Fruit fly (Drosophila melanogaster): ENCODE results near the gene CG31875.

Gene CG31875

DNA sequence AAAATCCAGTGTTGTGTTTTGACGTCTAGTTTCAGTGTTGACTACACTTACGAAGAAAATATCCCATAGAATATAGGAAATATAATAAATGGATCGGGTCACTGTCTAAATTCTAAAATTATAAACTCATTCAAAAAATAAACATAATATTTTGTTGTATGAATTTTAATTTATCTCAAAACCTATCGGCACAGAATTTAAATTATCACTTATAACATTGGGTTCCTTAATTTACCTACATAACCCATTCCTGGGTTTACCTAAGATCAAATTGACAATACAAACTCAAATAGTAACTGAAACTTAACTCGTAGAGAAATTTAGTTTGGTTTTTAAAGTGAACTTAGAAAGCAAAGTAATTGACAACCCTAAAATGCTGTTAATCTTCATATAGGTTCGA lies 6.0 kb downstream of the CG31875 start:
- TF ChIP-seq fd96Ca (GFP tag; IDR thresholded peaks at IDR 0.05) (no peak), CG4496 (GFP tag; IDR thresholded peaks at IDR 0.05) (no peak), D1 (tag; optimal IDR thresholded peaks at IDR 0.05) (no peak), CG34367 (tag; optimal IDR thresholded peaks at IDR 0.05) (no peak), CG32121 (GFP tag; IDR thresholded peaks at IDR 0.05) (no peak), CG9948 (tag; optimal IDR thresholded peaks at IDR 0.05) (no peak), CG8159 (tag; optimal IDR thresholded peaks at IDR 0.05) (no peak), EcR (GFP tag; optimal IDR thresholded peaks at IDR 0.05) (no peak), Ets98B (GFP tag; IDR thresholded peaks at IDR 0.05) (no peak), Pif1A (GFP tag; optimal IDR thresholded peaks at IDR 0.05) (no peak), CG17806 (tag; optimal IDR thresholded peaks at IDR 0.05) (no peak), CG14655 (GFP tag; optimal IDR thresholded peaks at IDR 0.05) (no peak), CG12605 (GFP tag; IDR thresholded peaks at IDR 0.05) (no peak)

DNA sequence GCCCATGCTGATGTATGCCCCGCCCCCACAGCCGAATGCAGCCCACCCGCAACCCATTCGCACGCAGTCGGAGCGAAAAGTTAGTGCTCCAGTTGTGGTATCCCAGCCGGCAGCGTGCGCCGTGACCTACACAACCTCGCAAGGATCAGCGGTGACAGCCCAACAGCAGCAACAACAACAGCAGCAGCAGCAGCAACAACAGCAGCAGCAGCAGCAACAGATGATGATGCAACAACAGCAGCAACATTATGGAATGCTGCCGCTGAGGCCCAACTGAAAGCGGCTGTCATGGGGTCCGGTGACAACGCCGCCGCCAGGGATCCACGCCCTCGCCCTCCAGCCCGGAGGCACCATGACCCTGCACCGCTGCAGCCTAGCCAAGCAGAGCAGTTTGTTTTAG lies 8.2 kb downstream of the CG31875 start:
- TF ChIP-seq CG13204 (GFP tag; optimal IDR thresholded peaks at IDR 0.05) (no peak), CG8301 (tag; optimal IDR thresholded peaks at IDR 0.05) (no peak), CG10348 (GFP tag; IDR thresholded peaks at IDR 0.05) (no peak), CG9948 (tag; optimal IDR thresholded peaks at IDR 0.05) (no peak), rn (GFP tag; IDR thresholded peaks at IDR 0.05) (no peak), D1 (tag; optimal IDR thresholded peaks at IDR 0.05) (no peak)

DNA sequence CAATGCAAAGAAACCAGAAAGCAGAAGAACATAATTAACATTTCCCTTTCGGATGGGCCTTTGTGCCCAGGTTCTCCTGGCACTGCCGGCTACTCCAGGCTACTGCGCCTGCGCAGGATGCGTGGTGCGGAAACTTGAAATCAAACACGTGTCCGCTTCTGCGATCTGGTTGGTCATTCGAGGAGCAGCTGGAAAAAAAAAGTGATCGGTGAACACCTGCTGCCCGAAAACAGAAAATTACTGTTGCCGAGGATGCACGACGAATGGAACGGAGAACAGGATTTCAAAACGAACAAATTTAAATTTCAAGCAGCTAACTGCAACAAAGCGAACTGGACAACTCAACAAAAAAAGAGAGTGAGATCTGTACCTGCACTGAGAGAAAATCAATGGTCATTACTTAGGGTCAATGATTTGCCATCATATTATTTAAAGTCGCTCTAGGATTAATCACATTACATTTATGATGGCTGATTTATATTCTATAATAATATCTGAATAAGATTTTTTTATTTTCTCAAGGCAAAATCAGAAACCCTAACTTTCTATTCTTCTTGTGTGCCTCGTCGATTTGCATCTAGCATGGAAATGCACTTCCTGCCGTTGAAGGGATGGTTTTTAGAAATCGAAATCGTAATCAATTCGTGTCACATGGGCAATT lies 12.6 kb downstream of the CG31875 start:
- TF ChIP-seq CG8159 (tag; optimal IDR thresholded peaks at IDR 0.05) (peak; percentile 65), Pif1B (GFP tag; optimal IDR thresholded peaks at IDR 0.05) (no peak), Snoo (tag; optimal IDR thresholded peaks at IDR 0.05) (peak; percentile 47), CG17806 (tag; optimal IDR thresholded peaks at IDR 0.05) (peak; percentile 48), Pif1A (GFP tag; optimal IDR thresholded peaks at IDR 0.05) (peak; percentile 20), CG8301 (tag; optimal IDR thresholded peaks at IDR 0.05) (no peak), EcR (GFP tag; optimal IDR thresholded peaks at IDR 0.05) (no peak), CG12605 (GFP tag; IDR thresholded peaks at IDR 0.05) (no peak), CG15710 (tag; optimal IDR thresholded peaks at IDR 0.05) (peak; percentile 25), Ets98B (GFP tag; IDR thresholded peaks at IDR 0.05) (no peak), CG4496 (GFP tag; IDR thresholded peaks at IDR 0.05) (no peak), CG34367 (tag; optimal IDR thresholded peaks at IDR 0.05) (peak; percentile 9), CG10348 (GFP tag; IDR thresholded peaks at IDR 0.05) (no peak), CG9948 (tag; optimal IDR thresholded peaks at IDR 0.05) (peak; percentile 32)

dm6 chr2L:9989275-9989674 lies 13.3 kb downstream of the CG31875 start:
- TF ChIP-seq CG14655 (GFP tag; optimal IDR thresholded peaks at IDR 0.05) (no peak), CG17806 (tag; optimal IDR thresholded peaks at IDR 0.05) (no peak), CG12605 (GFP tag; IDR thresholded peaks at IDR 0.05) (no peak), CG13204 (GFP tag; optimal IDR thresholded peaks at IDR 0.05) (no peak), CG8301 (tag; optimal IDR thresholded peaks at IDR 0.05) (no peak), Pif1A (GFP tag; optimal IDR thresholded peaks at IDR 0.05) (no peak), Ets98B (GFP tag; IDR thresholded peaks at IDR 0.05) (no peak), CG4496 (GFP tag; IDR thresholded peaks at IDR 0.05) (no peak), CG8159 (tag; optimal IDR thresholded peaks at IDR 0.05) (no peak)

DNA sequence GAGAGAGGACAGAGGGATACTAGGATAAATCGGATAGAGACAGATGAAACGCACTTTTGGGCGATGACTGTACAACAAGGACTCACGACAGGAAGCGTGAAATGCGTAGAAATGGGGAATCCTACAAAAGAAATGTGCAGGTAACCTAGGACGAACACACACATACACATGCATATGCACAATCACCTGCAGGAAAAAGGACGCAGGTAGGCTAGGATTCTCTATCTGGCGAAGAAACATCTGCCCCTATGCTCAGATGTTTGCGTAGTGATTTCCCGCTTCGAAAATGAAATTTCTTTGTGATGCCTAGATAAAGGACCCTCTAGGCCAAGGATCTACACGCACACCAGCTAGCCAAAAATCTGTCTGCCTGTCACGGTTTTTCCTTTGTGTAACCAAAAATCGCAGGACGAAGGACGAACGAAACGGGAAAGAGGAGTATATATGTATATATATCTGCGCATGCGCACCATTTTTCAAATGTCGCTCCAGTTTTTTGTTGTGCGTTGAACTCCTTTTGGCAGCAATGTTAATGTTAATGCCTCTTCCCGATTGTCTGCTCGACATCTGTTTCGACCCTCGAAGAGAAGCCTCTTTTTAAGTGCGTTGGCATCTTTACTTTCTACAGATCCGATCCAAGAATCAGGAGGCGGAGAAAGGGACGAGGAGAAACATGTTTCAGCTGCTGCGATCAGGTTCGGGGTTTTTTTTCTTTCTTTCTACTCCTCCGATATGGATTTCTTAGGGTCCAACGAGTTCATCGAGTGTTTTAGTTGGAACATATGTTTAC lies 14.1 kb downstream of the CG31875 start:
- TF ChIP-seq EcR (GFP tag; optimal IDR thresholded peaks at IDR 0.05) (peak; percentile 86), CG8159 (tag; optimal IDR thresholded peaks at IDR 0.05) (no peak), rn (GFP tag; IDR thresholded peaks at IDR 0.05) (no peak)

DNA sequence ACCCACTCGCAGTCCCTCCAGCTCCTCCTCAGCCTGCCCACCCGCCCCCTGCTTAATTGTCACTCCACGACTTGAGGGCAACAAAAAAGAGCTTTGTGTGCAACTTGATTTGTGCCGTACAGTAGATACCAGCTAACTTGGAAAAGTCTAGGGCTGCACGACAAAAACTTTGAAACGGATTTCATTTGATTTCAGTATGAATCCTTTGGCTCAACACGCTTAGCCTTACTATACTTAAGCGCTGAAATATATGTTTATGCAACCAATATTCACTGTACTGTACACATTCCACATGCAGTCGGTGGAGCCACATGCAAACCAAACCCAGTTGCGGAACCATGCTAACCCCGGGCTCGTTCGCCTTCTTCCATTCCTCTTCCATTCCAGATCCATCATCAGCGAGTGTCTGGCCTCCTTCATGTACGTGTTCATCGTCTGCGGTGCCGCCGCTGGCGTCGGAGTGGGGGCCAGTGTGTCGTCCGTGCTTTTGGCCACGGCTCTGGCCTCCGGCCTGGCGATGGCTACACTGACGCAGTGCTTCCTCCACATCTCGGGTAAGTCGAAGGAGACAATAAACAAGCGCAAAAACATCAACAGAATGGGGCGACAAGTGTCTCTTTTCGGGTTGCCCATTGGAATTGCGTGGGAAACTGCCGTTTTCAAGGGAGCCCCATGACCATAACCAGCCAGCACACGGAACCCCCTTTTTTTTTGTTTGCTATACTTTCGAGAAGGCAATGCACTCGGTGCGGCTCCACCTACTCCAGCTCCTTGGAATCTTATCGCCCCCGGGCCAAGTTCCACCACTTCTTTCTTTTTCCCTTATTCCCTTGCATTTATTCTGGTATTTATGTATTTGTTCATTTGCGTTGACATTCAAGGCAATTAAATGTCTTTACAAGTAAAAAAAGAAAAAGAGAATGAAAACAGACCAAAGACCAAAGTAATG lies 15.9 kb downstream of the CG31875 start:
- TF ChIP-seq Snoo (tag; optimal IDR thresholded peaks at IDR 0.05): peak; percentile 81
- TF ChIP-seq D1 (tag; optimal IDR thresholded peaks at IDR 0.05): peak; percentile 45
- peak; percentile 90 for TF ChIP-seq rn (GFP tag; IDR thresholded peaks at IDR 0.05)
- TF ChIP-seq CG14655 (GFP tag; optimal IDR thresholded peaks at IDR 0.05): peak; percentile 94
- TF ChIP-seq Ets98B (GFP tag; IDR thresholded peaks at IDR 0.05): peak; percentile 95
- TF ChIP-seq CG13204 (GFP tag; optimal IDR thresholded peaks at IDR 0.05): peak; percentile 89
- TF ChIP-seq CG17806 (tag; optimal IDR thresholded peaks at IDR 0.05): peak; percentile 94
- TF ChIP-seq CG8159 (tag; optimal IDR thresholded peaks at IDR 0.05): peak; percentile 93
- TF ChIP-seq Pif1A (GFP tag; optimal IDR thresholded peaks at IDR 0.05): peak; percentile 93
- peak; percentile 90 for TF ChIP-seq CG12605 (GFP tag; IDR thresholded peaks at IDR 0.05)
- TF ChIP-seq EcR (GFP tag; optimal IDR thresholded peaks at IDR 0.05): peak; percentile 76
- TF ChIP-seq CG10348 (GFP tag; IDR thresholded peaks at IDR 0.05): 0 out of 2 replicates have a peak, but pooled peaks have one; percentile 28
- peak; percentile 97 for TF ChIP-seq fd96Ca (GFP tag; IDR thresholded peaks at IDR 0.05)
- TF ChIP-seq CG4496 (GFP tag; IDR thresholded peaks at IDR 0.05): peak; percentile 95
- TF ChIP-seq CG32121 (GFP tag; IDR thresholded peaks at IDR 0.05): peak; percentile 89
- TF ChIP-seq CG15710 (tag; optimal IDR thresholded peaks at IDR 0.05): peak; percentile 94
- peak; percentile 92 for TF ChIP-seq gl (tag; optimal IDR thresholded peaks at IDR 0.05)
- TF ChIP-seq Pif1B (GFP tag; optimal IDR thresholded peaks at IDR 0.05): peak; percentile 95
- peak; percentile 92 for TF ChIP-seq CG9948 (tag; optimal IDR thresholded peaks at IDR 0.05)
- TF ChIP-seq CG34367 (tag; optimal IDR thresholded peaks at IDR 0.05): peak; percentile 92
- peak; percentile 92 for TF ChIP-seq CG8301 (tag; optimal IDR thresholded peaks at IDR 0.05)
